Worm (Caenorhabditis elegans): ENCODE measurements around the gene dmsr-15.

Gene dmsr-15

ce11 chrV:6823432-6823831 lies 5.3 kb downstream of the dmsr-15 start:
- peak; percentile 85 for TF ChIP-seq elt-2 (tag; optimal IDR thresholded peaks at IDR 0.05)
- no peak for TF ChIP-seq sox-2 (GFP tag; IDR thresholded peaks at IDR 0.05)

ce11 chrV:6821509-6821908 lies 7.2 kb downstream of the dmsr-15 start, which contains the start of gene T15B7.8:
Gene T15B7.8 (plus strand): TSS chrV:6821809.
- no peak for TF ChIP-seq ahr-1 (tag; optimal IDR thresholded peaks at IDR 0.05)
- no peak for TF ChIP-seq sox-4 (tag; optimal IDR thresholded peaks at IDR 0.05)
- TF ChIP-seq che-1 (tag; optimal IDR thresholded peaks at IDR 0.05): no peak
- TF ChIP-seq ceh-6 (GFP tag; optimal IDR thresholded peaks at IDR 0.05): no peak
- TF ChIP-seq ceh-31 (tag; optimal IDR thresholded peaks at IDR 0.05): no peak
- no peak for TF ChIP-seq pqm-1 (tag; optimal IDR thresholded peaks at IDR 0.05)
- TF ChIP-seq sdc-2 (tag; optimal IDR thresholded peaks at IDR 0.05): no peak

ce11 chrV:6819812-6820211 lies 8.9 kb downstream of the dmsr-15 start, which contains the start of gene dmsr-13:
Gene dmsr-13 (minus strand): TSS chrV:6819912.
- no peak for TF ChIP-seq ceh-6 (GFP tag; optimal IDR thresholded peaks at IDR 0.05)
- no peak for TF ChIP-seq sox-2 (GFP tag; IDR thresholded peaks at IDR 0.05)
- TF ChIP-seq gmeb-2 (tag; optimal IDR thresholded peaks at IDR 0.05): no peak
- no peak for TF ChIP-seq dmd-4 (tag; optimal IDR thresholded peaks at IDR 0.05; ENCODE audit: borderline replicate concordance)
- TF ChIP-seq ceh-24 (tag; optimal IDR thresholded peaks at IDR 0.05): no peak
- TF ChIP-seq unc-3 (GFP tag; conservative IDR thresholded peaks at IDR 0.05): no peak
- TF ChIP-seq unc-3 (tag; optimal IDR thresholded peaks at IDR 0.05): no peak
- no peak for TF ChIP-seq nhr-232 (tag; optimal IDR thresholded peaks at IDR 0.05)
- TF ChIP-seq che-1 (tag; optimal IDR thresholded peaks at IDR 0.05): no peak
- no peak for TF ChIP-seq hlh-13 (GFP tag; optimal IDR thresholded peaks at IDR 0.05)
- TF ChIP-seq unc-55 (GFP tag; optimal IDR thresholded peaks at IDR 0.05): no peak

ce11 chrV:6817184-6817583 lies 11.5 kb downstream of the dmsr-15 start, which contains the start of gene dmsr-14:
Gene dmsr-14 (minus strand): TSS chrV:6817284.
- TF ChIP-seq hlh-8 (tag; optimal IDR thresholded peaks at IDR 0.05) (no peak), fax-1 (tag; optimal IDR thresholded peaks at IDR 0.05) (no peak), sox-4 (tag; optimal IDR thresholded peaks at IDR 0.05) (no peak), unc-42 (tag; optimal IDR thresholded peaks at IDR 0.05) (no peak), lim-6 (tag; optimal IDR thresholded peaks at IDR 0.05) (no peak), unc-3 (GFP tag; conservative IDR thresholded peaks at IDR 0.05) (no peak), unc-3 (tag; optimal IDR thresholded peaks at IDR 0.05) (no peak), ceh-31 (tag; optimal IDR thresholded peaks at IDR 0.05) (no peak), ceh-45 (GFP tag; IDR thresholded peaks at IDR 0.05) (no peak)

ce11 chrV:6813862-6814261 lies 14.8 kb downstream of the dmsr-15 start:
- TF ChIP-seq gmeb-2 (tag; optimal IDR thresholded peaks at IDR 0.05): no peak
- no peak for TF ChIP-seq pat-9 (tag; optimal IDR thresholded peaks at IDR 0.05)
- no peak for TF ChIP-seq sox-4 (tag; optimal IDR thresholded peaks at IDR 0.05)
- TF ChIP-seq elt-2 (tag; optimal IDR thresholded peaks at IDR 0.05): no peak
- no peak for TF ChIP-seq unc-86 (tag; optimal IDR thresholded peaks at IDR 0.05)

- peak; percentile 53 for TF ChIP-seq elt-2 (tag; optimal IDR thresholded peaks at IDR 0.05)
- TF ChIP-seq ceh-34 (tag; optimal IDR thresholded peaks at IDR 0.05): no peak
- TF ChIP-seq ceh-18 (tag; optimal IDR thresholded peaks at IDR 0.05): no peak
Measured at ce11 chrV:6811863-6812262, 16.8 kb downstream of the dmsr-15 start.

- TF ChIP-seq K09A11.1 (tag; optimal IDR thresholded peaks at IDR 0.05; ENCODE audit: insufficient read depth) (no peak), ceh-6 (GFP tag; optimal IDR thresholded peaks at IDR 0.05) (no peak), hlh-30 (tag; optimal IDR thresholded peaks at IDR 0.05; ENCODE audit: insufficient read depth) (no peak), elt-2 (tag; optimal IDR thresholded peaks at IDR 0.05) (peak; percentile 17), che-1 (tag; optimal IDR thresholded peaks at IDR 0.05) (no peak), ceh-19 (GFP tag; optimal IDR thresholded peaks at IDR 0.05) (no peak), lin-11 (tag; optimal IDR thresholded peaks at IDR 0.05) (no peak), gmeb-2 (tag; optimal IDR thresholded peaks at IDR 0.05) (no peak)
Measured at ce11 chrV:6810091-6810490, 18.6 kb downstream of the dmsr-15 start.

Measured in whole organism, late embryonic.